Worm (Caenorhabditis elegans): ENCODE data around the gene cyb-3.

- no peak for TF ChIP-seq nhr-76 (tag; optimal IDR thresholded peaks at IDR 0.05)
- no peak for TF ChIP-seq jun-1 (tag; optimal IDR thresholded peaks at IDR 0.05)
- no peak for TF ChIP-seq pqm-1 (tag; optimal IDR thresholded peaks at IDR 0.05)
- TF ChIP-seq Y105C5A.15 (GFP tag; IDR thresholded peaks at IDR 0.05): no peak
Measured at ce11 chrV:15369707-15370106, 25.8 kb upstream of the cyb-3 start, which contains the start of gene nhr-269.
